Fruit fly (Drosophila melanogaster) Kc167 (cell line): Measurements from ENCODE around the gene CG32982.

ENCODE experiments used
- Myc ChIP-seq: fragments of >200 bp; optimal IDR thresholded peaks from 2 replicates; lab custom pipeline; 2017; ENCODE audit warnings: missing external identifiers
- Sin3A ChIP-seq: fragments of >200 bp; optimal IDR thresholded peaks from 2 replicates; lab custom pipeline; 2018; ENCODE audit warnings: missing external identifiers
- h ChIP-seq: fragments of >200 bp; optimal IDR thresholded peaks from 3 replicates; lab custom pipeline; 2018; ENCODE audit warnings: missing external identifiers
- insv ChIP-seq: fragments of >200 bp; optimal IDR thresholded peaks from 3 replicates; lab custom pipeline; 2018; ENCODE audit warnings: missing external identifiers
- psq ChIP-seq: fragments of >200 bp; optimal IDR thresholded peaks from 2 replicates; lab custom pipeline; 2017; ENCODE audit warnings: missing external identifiers
- ttk ChIP-seq: sonication (Bioruptor generic); optimal IDR thresholded peaks from 2 replicates; lab custom pipeline; 2017; ENCODE audit warnings: missing external identifiers

DNA sequence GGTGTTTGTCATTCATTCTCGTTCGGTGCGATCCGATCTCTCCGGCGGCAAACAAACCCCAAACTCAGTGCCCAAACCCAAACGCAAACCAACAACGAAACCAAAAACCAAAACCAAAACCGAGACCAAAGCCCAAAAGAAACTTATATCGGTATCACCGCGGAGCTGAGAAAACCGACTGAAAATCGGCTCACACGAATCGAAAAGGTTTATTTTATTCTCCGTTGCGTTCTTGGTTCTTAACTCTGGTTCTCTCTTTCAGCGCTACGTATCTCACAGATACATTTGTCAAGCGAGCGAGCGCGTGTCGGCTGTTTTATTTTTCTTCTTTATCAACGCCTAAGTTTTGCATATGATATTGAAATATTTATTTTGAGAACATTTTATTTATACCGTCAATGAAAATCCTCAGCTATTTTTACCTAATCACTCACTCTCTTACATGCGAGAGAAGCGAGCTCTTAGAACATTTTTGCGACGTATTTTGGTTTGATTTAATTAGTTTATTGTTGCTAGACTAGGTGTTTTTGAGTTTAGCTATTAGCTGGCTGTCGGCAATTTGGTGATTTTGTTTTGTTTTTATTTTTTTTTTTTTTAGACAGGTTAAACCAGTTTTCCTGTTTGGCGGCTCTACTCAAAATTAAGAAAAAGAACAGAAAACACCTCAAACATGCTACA lies 53.0 kb downstream of the CG32982 start:
- TF ChIP-seq psq (lab: Kevin White, UChicago) (no peak), Myc (lab: Kevin White, UChicago) (no peak), Sin3A (lab: Kevin White, UChicago) (no peak), insv (no peak), h (lab: Kevin White, UChicago) (no peak), ttk (lab: Kevin White, UChicago) (no peak)
